Worm (Caenorhabditis elegans): ENCODE data around the gene cor-1.

Gene cor-1

ce11 chrIII:10236291-10236871 lies 12.5 kb upstream of the cor-1 start:
- TF ChIP-seq mls-2 (tag; optimal IDR thresholded peaks at IDR 0.05) (no peak), tbx-8 (GFP tag; optimal IDR thresholded peaks at IDR 0.05) (no peak), mab-5 (tag; optimal IDR thresholded peaks at IDR 0.05) (no peak), ces-1 (GFP tag; optimal IDR thresholded peaks at IDR 0.05) (no peak)

ce11 chrIII:10238448-10239154 lies 10.3 kb upstream of the cor-1 start, which contains the start of gene Y70G10A.3:
TSS of gene Y70G10A.3 (plus strand) at chrIII:10239104.
- no peak for TF ChIP-seq ces-1 (GFP tag; optimal IDR thresholded peaks at IDR 0.05)
- TF ChIP-seq ztf-11 (tag; optimal IDR thresholded peaks at IDR 0.05): no peak
- TF ChIP-seq mep-1 (tag; optimal IDR thresholded peaks at IDR 0.05): no peak
- no peak for TF ChIP-seq lin-32 (GFP tag; optimal IDR thresholded peaks at IDR 0.05)
- no peak for TF ChIP-seq sptf-1 (tag; optimal IDR thresholded peaks at IDR 0.05)
- no peak for TF ChIP-seq lsy-2 (tag; optimal IDR thresholded peaks at IDR 0.05)
- TF ChIP-seq mls-2 (tag; optimal IDR thresholded peaks at IDR 0.05): no peak
- TF ChIP-seq bed-3 (GFP tag; optimal IDR thresholded peaks at IDR 0.05): no peak

- TF ChIP-seq nhr-2 (tag; optimal IDR thresholded peaks at IDR 0.05): no peak
- no peak for TF ChIP-seq mab-5 (tag; optimal IDR thresholded peaks at IDR 0.05)
- no peak for TF ChIP-seq ztf-11 (tag; optimal IDR thresholded peaks at IDR 0.05)
- no peak for TF ChIP-seq M03D4.4 (tag; optimal IDR thresholded peaks at IDR 0.05)
- TF ChIP-seq ceh-39 (tag; optimal IDR thresholded peaks at IDR 0.05): no peak
- no peak for TF ChIP-seq flh-1 (GFP tag; optimal IDR thresholded peaks at IDR 0.05)
- no peak for TF ChIP-seq ceh-83 (GFP tag; optimal IDR thresholded peaks at IDR 0.05)
- TF ChIP-seq ceh-43 (GFP tag; optimal IDR thresholded peaks at IDR 0.05): no peak
- TF ChIP-seq nhr-76 (tag; optimal IDR thresholded peaks at IDR 0.05): no peak
- no peak for TF ChIP-seq lin-13 (tag; optimal IDR thresholded peaks at IDR 0.05)
- TF ChIP-seq pha-4 (tag; optimal IDR thresholded peaks at IDR 0.05): no peak
- TF ChIP-seq mls-2 (tag; optimal IDR thresholded peaks at IDR 0.05): no peak
- no peak for TF ChIP-seq cnd-1 (tag; optimal IDR thresholded peaks at IDR 0.05)
- TF ChIP-seq unc-120 (tag; optimal IDR thresholded peaks at IDR 0.05; ENCODE audit: poor library complexity, severe bottlenecking): no peak
- no peak for TF ChIP-seq zip-8 (tag; optimal IDR thresholded peaks at IDR 0.05)
- no peak for TF ChIP-seq nhr-12 (tag; optimal IDR thresholded peaks at IDR 0.05)
- no peak for TF ChIP-seq nhr-28 (tag; optimal IDR thresholded peaks at IDR 0.05)
- TF ChIP-seq tbx-8 (GFP tag; optimal IDR thresholded peaks at IDR 0.05): no peak
- no peak for TF ChIP-seq lsy-2 (tag; optimal IDR thresholded peaks at IDR 0.05)
- TF ChIP-seq sptf-1 (tag; optimal IDR thresholded peaks at IDR 0.05): no peak
Measured at ce11 chrIII:10240073-10240472, 8.8 kb upstream of the cor-1 start.

ce11 chrIII:10241332-10241829 lies 7.5 kb upstream of the cor-1 start:
- TF ChIP-seq zip-8 (tag; optimal IDR thresholded peaks at IDR 0.05) (no peak), lsy-2 (tag; optimal IDR thresholded peaks at IDR 0.05) (no peak), mep-1 (tag; optimal IDR thresholded peaks at IDR 0.05) (no peak), mls-2 (tag; optimal IDR thresholded peaks at IDR 0.05) (no peak), nhr-28 (tag; optimal IDR thresholded peaks at IDR 0.05) (no peak), sem-2 (GFP tag; optimal IDR thresholded peaks at IDR 0.05) (no peak), bed-3 (GFP tag; optimal IDR thresholded peaks at IDR 0.05) (no peak), unc-39 (tag; optimal IDR thresholded peaks at IDR 0.05) (no peak)

ce11 chrIII:10244013-10244412 lies 4.9 kb upstream of the cor-1 start:
- TF ChIP-seq tbx-8 (GFP tag; optimal IDR thresholded peaks at IDR 0.05) (no peak), lsy-2 (tag; optimal IDR thresholded peaks at IDR 0.05) (no peak), zip-8 (tag; optimal IDR thresholded peaks at IDR 0.05) (no peak), snpc-4 (tag; optimal IDR thresholded peaks at IDR 0.05) (no peak), elt-1 (tag; optimal IDR thresholded peaks at IDR 0.05; ENCODE audit: borderline replicate concordance, insufficient read depth) (no peak), ham-2 (GFP tag; optimal IDR thresholded peaks at IDR 0.05) (no peak), nhr-237 (tag; optimal IDR thresholded peaks at IDR 0.05) (no peak), mab-5 (tag; optimal IDR thresholded peaks at IDR 0.05) (no peak), M03D4.4 (tag; optimal IDR thresholded peaks at IDR 0.05) (no peak), nhr-2 (tag; optimal IDR thresholded peaks at IDR 0.05) (no peak), lin-32 (GFP tag; optimal IDR thresholded peaks at IDR 0.05) (no peak), sem-2 (GFP tag; optimal IDR thresholded peaks at IDR 0.05) (no peak), flh-1 (GFP tag; optimal IDR thresholded peaks at IDR 0.05) (no peak), pha-4 (tag; optimal IDR thresholded peaks at IDR 0.05) (no peak), nhr-28 (tag; optimal IDR thresholded peaks at IDR 0.05) (no peak), mep-1 (tag; optimal IDR thresholded peaks at IDR 0.05) (no peak), ceh-39 (tag; optimal IDR thresholded peaks at IDR 0.05) (no peak)

All from whole organism, mixed stage, embryonic.